Fruit fly (Drosophila melanogaster) whole organism, embryonic: ENCODE data around the gene CG34180.

Experiments
- Adf1 ChIP-seq: fragments of 200-800 bp; sonication (Bioruptor generic); IDR thresholded peaks from 2 replicates; pipeline ENCODE4 v1.3.6; 2022; ENCODE audit warnings: missing biosample characterization, missing genetic modification characterization
- Atf3 ChIP-seq: fragments of 200-800 bp; sonication (Bioruptor generic); optimal IDR thresholded peaks from 3 replicates; lab custom pipeline; 2016; ENCODE audit warnings: missing biosample characterization, missing genetic modification characterization
- Bgb ChIP-seq: fragments of 200-800 bp; sonication (Bioruptor generic); IDR thresholded peaks from 2 replicates; pipeline ENCODE4 v1.3.6; 2022; ENCODE audit warnings: missing biosample characterization, missing genetic modification characterization; ENCODE audit not compliant: partially characterized antibody
- C15 ChIP-seq: fragments of 200-800 bp; sonication (Bioruptor generic); IDR thresholded peaks from 3 replicates; pipeline ENCODE4 v1.3.6; 2022; ENCODE audit warnings: missing biosample characterization, missing genetic modification characterization
- CG12744 ChIP-seq: fragments of 200-800 bp; sonication (Bioruptor generic); optimal IDR thresholded peaks from 2 replicates; lab custom pipeline; 2016; ENCODE audit warnings: missing biosample characterization, missing genetic modification characterization
- CG12942 ChIP-seq: fragments of 200-800 bp; sonication (Bioruptor generic); optimal IDR thresholded peaks from 3 replicates; lab custom pipeline; 2016; ENCODE audit warnings: missing biosample characterization, missing genetic modification characterization
- CG17328 ChIP-seq: fragments of 200-800 bp; sonication (Bioruptor generic); IDR thresholded peaks from 2 replicates; pipeline ENCODE4 v1.3.6; 2022; ENCODE audit warnings: missing biosample characterization, missing genetic modification characterization
- CG32767 ChIP-seq: fragments of 200-800 bp; sonication (Bioruptor generic); IDR thresholded peaks from 2 replicates; pipeline ENCODE4 v1.3.6; 2022; ENCODE audit warnings: missing biosample characterization, missing genetic modification characterization
- CG42726 ChIP-seq: fragments of 200-800 bp; sonication (Bioruptor generic); IDR thresholded peaks from 2 replicates; pipeline ENCODE4 v1.3.6; 2022; ENCODE audit warnings: missing biosample characterization, missing genetic modification characterization; ENCODE audit not compliant: partially characterized antibody
- CG4282 ChIP-seq: fragments of 200-800 bp; sonication (Bioruptor generic); optimal IDR thresholded peaks from 2 replicates; lab custom pipeline; 2016; ENCODE audit warnings: missing biosample characterization, missing genetic modification characterization
- CG4328 ChIP-seq: fragments of 200-800 bp; sonication (Bioruptor generic); optimal IDR thresholded peaks from 3 replicates; lab custom pipeline; 2017; ENCODE audit warnings: missing biosample characterization, missing genetic modification reagents, missing genetic modification characterization
- CG9437 ChIP-seq: fragments of 200-800 bp; sonication (Bioruptor generic); optimal IDR thresholded peaks from 2 replicates; lab custom pipeline; 2018; ENCODE audit warnings: missing biosample characterization, mild to moderate bottlenecking, missing genetic modification characterization
- D19A ChIP-seq: fragments of 200-800 bp; optimal IDR thresholded peaks from 3 replicates; lab custom pipeline; 2019; ENCODE audit warnings: missing biosample characterization, mild to moderate bottlenecking, missing genetic modification characterization, moderate library complexity
- Deaf1 ChIP-seq: fragments of 200-800 bp; optimal IDR thresholded peaks from 3 replicates; lab custom pipeline; 2019; ENCODE audit warnings: missing biosample characterization, mild to moderate bottlenecking, missing genetic modification characterization, moderate library complexity
- Drgx ChIP-seq: fragments of 200-800 bp; sonication (Bioruptor generic); IDR thresholded peaks from 2 replicates; pipeline ENCODE4 v1.3.6; 2022; ENCODE audit warnings: missing biosample characterization, missing genetic modification characterization
- E2f2 ChIP-seq: fragments of 200-800 bp; sonication (Bioruptor generic); IDR thresholded peaks from 2 replicates; pipeline ENCODE4 v1.3.6; 2022; ENCODE audit warnings: missing biosample characterization, missing genetic modification characterization
- Hmx ChIP-seq: fragments of 200-800 bp; sonication (Bioruptor generic); optimal IDR thresholded peaks from 2 replicates; lab custom pipeline; 2016; ENCODE audit warnings: missing biosample characterization, missing genetic modification characterization
- Kr ChIP-seq: fragments of 200-800 bp; sonication (Bioruptor generic); optimal IDR thresholded peaks from 2 replicates; lab custom pipeline; 2017; ENCODE audit warnings: missing biosample characterization, mild to moderate bottlenecking, missing genetic modification characterization
- Lim3 ChIP-seq: fragments of 200-800 bp; sonication (Bioruptor generic); IDR thresholded peaks from 2 replicates; pipeline ENCODE4 v1.3.6; 2022; ENCODE audit warnings: missing biosample characterization, missing genetic modification characterization
- NK7.1 ChIP-seq: fragments of 200-800 bp; sonication (Bioruptor generic); optimal IDR thresholded peaks from 3 replicates; lab custom pipeline; 2016; ENCODE audit warnings: missing biosample characterization, missing genetic modification characterization
- Oaz ChIP-seq: fragments of 200-800 bp; sonication (Bioruptor generic); IDR thresholded peaks from 2 replicates; pipeline ENCODE4 v1.3.6; 2022; ENCODE audit warnings: missing biosample characterization, missing genetic modification characterization
- Opbp ChIP-seq: fragments of 200-800 bp; sonication (Bioruptor generic); IDR thresholded peaks from 3 replicates; pipeline ENCODE4 v1.3.6; 2022; ENCODE audit warnings: missing biosample characterization, missing genetic modification characterization; ENCODE audit not compliant: partially characterized antibody
- Sox100B ChIP-seq: fragments of 200-800 bp; sonication (Bioruptor generic); optimal IDR thresholded peaks from 3 replicates; lab custom pipeline; 2018; ENCODE audit warnings: missing biosample characterization, mild to moderate bottlenecking, missing genetic modification characterization
- Stat92E ChIP-seq, 3 experiments: fragments of >200 bp in 2 of 3; fragments of 200-800 bp in 1 of 3; sonication (Bioruptor generic) in 1 of 3; optimal IDR thresholded peaks; 2 replicates each; lab custom pipeline; 2017 to 2019; ENCODE audit warnings: missing biosample characterization in 3 of 3, missing genetic modification characterization in 3 of 3, mild to moderate bottlenecking in 1 of 3, moderate library complexity in 1 of 3
- ara ChIP-seq: fragments of 200-800 bp; sonication (Bioruptor generic); IDR thresholded peaks from 2 replicates; pipeline ENCODE4 v1.3.6; 2022; ENCODE audit warnings: missing biosample characterization, missing genetic modification characterization
- ash1 ChIP-seq: fragments of 200-800 bp; sonication (Bioruptor generic); optimal IDR thresholded peaks from 2 replicates; lab custom pipeline; 2018; ENCODE audit warnings: missing biosample characterization, mild to moderate bottlenecking, missing genetic modification characterization
- btn ChIP-seq: fragments of 200-800 bp; sonication (Bioruptor generic); optimal IDR thresholded peaks from 2 replicates; lab custom pipeline; 2016; ENCODE audit warnings: missing biosample characterization, missing genetic modification characterization
- cg ChIP-seq: fragments of 200-800 bp; sonication (Bioruptor generic); optimal IDR thresholded peaks from 3 replicates; lab custom pipeline; 2019; ENCODE audit warnings: missing biosample characterization, mild to moderate bottlenecking, missing genetic modification characterization, moderate library complexity
- chn ChIP-seq: fragments of 200-800 bp; sonication (Bioruptor generic); optimal IDR thresholded peaks from 2 replicates; lab custom pipeline; 2016; ENCODE audit warnings: missing biosample characterization, missing genetic modification characterization
- eve ChIP-seq, 2 experiments: fragments of >200 bp; optimal IDR thresholded peaks; 2 replicates each; lab custom pipeline; 2017; ENCODE audit warnings: missing biosample characterization in 2 of 2, missing genetic modification characterization in 2 of 2
- fd64A ChIP-seq: fragments of 200-800 bp; sonication (Bioruptor generic); optimal IDR thresholded peaks from 3 replicates; lab custom pipeline; 2018; ENCODE audit warnings: missing biosample characterization, mild to moderate bottlenecking, missing genetic modification characterization
- hbn ChIP-seq: fragments of 200-800 bp; sonication (Bioruptor generic); IDR thresholded peaks from 2 replicates; pipeline ENCODE4 v1.3.6; 2022; ENCODE audit warnings: missing biosample characterization, missing genetic modification characterization; ENCODE audit not compliant: partially characterized antibody
- ind ChIP-seq: fragments of 200-800 bp; sonication (Bioruptor generic); optimal IDR thresholded peaks from 3 replicates; lab custom pipeline; 2016; ENCODE audit warnings: missing biosample characterization, missing genetic modification characterization
- jumu ChIP-seq: fragments of 200-800 bp; sonication (Bioruptor generic); optimal IDR thresholded peaks from 3 replicates; lab custom pipeline; 2016; ENCODE audit warnings: missing biosample characterization, missing genetic modification characterization
- kah ChIP-seq: fragments of 200-800 bp; sonication (Bioruptor generic); optimal IDR thresholded peaks from 2 replicates; lab custom pipeline; 2018; ENCODE audit warnings: missing biosample characterization, mild to moderate bottlenecking, missing genetic modification characterization
- mam ChIP-seq: fragments of 200-800 bp; sonication (Bioruptor generic); optimal IDR thresholded peaks from 3 replicates; lab custom pipeline; 2016; ENCODE audit warnings: missing biosample characterization, missing genetic modification characterization
- oc ChIP-seq: fragments of 200-800 bp; sonication (Bioruptor generic); optimal IDR thresholded peaks from 2 replicates; lab custom pipeline; 2018; ENCODE audit warnings: missing biosample characterization, mild to moderate bottlenecking, missing genetic modification characterization, moderate library complexity
- onecut ChIP-seq: fragments of 200-800 bp; sonication (Bioruptor generic); IDR thresholded peaks from 2 replicates; pipeline ENCODE4 v1.3.6; 2022; ENCODE audit warnings: missing biosample characterization, missing genetic modification characterization
- pros ChIP-seq: fragments of 200-800 bp; sonication (Bioruptor generic); optimal IDR thresholded peaks from 3 replicates; lab custom pipeline; 2019; ENCODE audit warnings: missing biosample characterization, mild to moderate bottlenecking, missing genetic modification characterization, moderate library complexity
- scrt ChIP-seq: fragments of 200-800 bp; sonication (Bioruptor generic); optimal IDR thresholded peaks from 2 replicates; lab custom pipeline; 2018; ENCODE audit warnings: missing biosample characterization, mild to moderate bottlenecking, missing genetic modification characterization, moderate library complexity
- sd ChIP-seq: fragments of 200-800 bp; sonication (Bioruptor generic); optimal IDR thresholded peaks from 3 replicates; lab custom pipeline; 2018; ENCODE audit warnings: missing biosample characterization, mild to moderate bottlenecking, missing genetic modification characterization, moderate library complexity
- tna ChIP-seq: fragments of 200-800 bp; sonication (Bioruptor generic); IDR thresholded peaks from 2 replicates; pipeline ENCODE4 v1.3.6; 2022; ENCODE audit warnings: missing biosample characterization, missing genetic modification characterization; ENCODE audit not compliant: partially characterized antibody
- twi ChIP-seq: fragments of 200-800 bp; optimal IDR thresholded peaks from 2 replicates; lab custom pipeline; 2019; ENCODE audit warnings: missing biosample characterization, mild to moderate bottlenecking, missing genetic modification characterization, moderate library complexity
- z ChIP-seq: fragments of 200-800 bp; sonication (Bioruptor generic); IDR thresholded peaks from 3 replicates; pipeline ENCODE4 v1.3.6; 2022; ENCODE audit warnings: missing biosample characterization, missing genetic modification characterization
- zfh1 ChIP-seq: fragments of 200-800 bp; sonication (Bioruptor generic); IDR thresholded peaks from 3 replicates; pipeline ENCODE4 v1.3.6; 2022; ENCODE audit warnings: missing biosample characterization, missing genetic modification characterization

The CG34180 gene

DNA sequence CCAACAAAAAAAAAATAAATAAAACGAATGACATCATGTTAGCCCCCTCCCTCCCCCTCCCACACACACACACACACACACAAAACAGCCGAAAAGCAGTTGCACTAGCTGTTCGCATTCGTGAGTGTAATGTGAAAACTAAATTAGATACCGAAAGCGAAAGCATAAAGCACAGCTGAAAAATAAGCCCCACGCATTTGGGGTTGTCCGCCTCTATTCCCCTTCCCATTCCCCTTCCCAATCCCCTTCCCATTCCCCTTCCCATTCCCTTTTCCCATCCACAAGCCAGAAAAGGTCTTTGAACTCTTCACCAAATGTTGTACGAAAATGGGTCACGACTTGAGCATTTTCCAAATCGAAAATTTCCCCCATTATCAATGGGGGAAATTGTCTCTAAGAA is 15.0 kb downstream of the CG34180 start (continued):
- TF ChIP-seq CG9437 (GFP tag; lab: Kevin White, UChicago) (no peak), ash1 (no peak), twi (tag; lab: Kevin White, UChicago) (no peak), CG4282 (GFP tag; lab: Kevin White, UChicago) (no peak), Kr (GFP tag; lab: Kevin White, UChicago) (no peak), Adf1 (no peak), CG32767 (no peak; the same call in 1 of the 2 replicates), pros (peak; percentile 90), CG12744 (GFP tag; lab: Kevin White, UChicago) (no peak), cg (GFP tag; lab: Kevin White, UChicago) (peak; percentile 72), chn (GFP tag; lab: Kevin White, UChicago) (no peak), Hmx (no peak), Drgx (GFP tag; lab: Robert Waterston, UW) (no peak), scrt (GFP tag; lab: Kevin White, UChicago) (no peak), CG4328 (GFP tag; lab: Kevin White, UChicago) (no peak), D19A (tag; lab: Kevin White, UChicago) (no peak), mam (GFP tag; lab: Kevin White, UChicago) (no peak), jumu (GFP tag; lab: Kevin White, UChicago) (no peak), Deaf1 (tag; lab: Kevin White, UChicago) (peak; percentile 48), Oaz (GFP tag; lab: Robert Waterston, UW) (no peak), Bgb (GFP tag; lab: Robert Waterston, UW) (no peak; the same call in 1 of the 2 replicates), oc (tag; lab: Kevin White, UChicago) (peak; percentile 63), btn (no peak), NK7.1 (no peak), Stat92E (GFP tag; optimal IDR thresholded peaks at IDR 0.05; lab: Kevin White, UChicago) (no peak), fd64A (GFP tag; lab: Kevin White, UChicago) (peak; percentile 2), CG17328 (GFP tag; lab: Robert Waterston, UW) (no peak), sd (tag; lab: Kevin White, UChicago) (peak; percentile 6), z (peak; percentile 94), hbn (GFP tag; lab: Robert Waterston, UW) (no peak), Opbp (GFP tag; lab: Robert Waterston, UW) (peak; percentile 43; the same call in 1 of the 3 replicates), tna (no peak), eve (GFP tag; optimal IDR thresholded peaks at IDR 0.05; lab: Kevin White, UChicago) (no peak), Lim3 (GFP tag; lab: Robert Waterston, UW) (no peak), ara (GFP tag; lab: Robert Waterston, UW) (peak; percentile 22; the same call in 1 of the 2 replicates), CG42726 (peak; percentile 54; the same call in 1 of the 2 replicates), E2f2 (no peak), ind (no peak), zfh1 (no peak), CG12942 (GFP tag; lab: Kevin White, UChicago) (no peak), Atf3 (GFP tag; lab: Kevin White, UChicago) (peak; percentile 0), kah (GFP tag; lab: Kevin White, UChicago) (no peak), Sox100B (GFP tag; lab: Kevin White, UChicago) (no peak), C15 (GFP tag; lab: Robert Waterston, UW) (no peak), onecut (GFP tag; lab: Robert Waterston, UW) (no peak)
